Fruit fly (Drosophila melanogaster) whole organism: Measurements from ENCODE around the gene CG12362.

Source experiments
- CG8478 ChIP-seq: fragments of >200 bp; optimal IDR thresholded peaks from 2 replicates; lab custom pipeline; 2018; ENCODE audit warnings: inconsistent platforms
- EcR ChIP-seq, 2 experiments: fragments of >200 bp; optimal IDR thresholded peaks; 2 replicates each; lab custom pipeline; 2017; ENCODE audit warnings: missing biosample characterization in 2 of 2, missing genetic modification characterization in 2 of 2, missing genetic modification reagents in 2 of 2
- pan ChIP-seq: fragments of >200 bp; optimal IDR thresholded peaks from 2 replicates; lab custom pipeline; 2017
- psq ChIP-seq: fragments of >200 bp; optimal IDR thresholded peaks from 2 replicates; lab custom pipeline; 2017
- usp ChIP-seq: fragments of >200 bp; optimal IDR thresholded peaks from 2 replicates; lab custom pipeline; 2017; ENCODE audit warnings: missing biosample characterization, missing genetic modification characterization, mixed read lengths

DNA sequence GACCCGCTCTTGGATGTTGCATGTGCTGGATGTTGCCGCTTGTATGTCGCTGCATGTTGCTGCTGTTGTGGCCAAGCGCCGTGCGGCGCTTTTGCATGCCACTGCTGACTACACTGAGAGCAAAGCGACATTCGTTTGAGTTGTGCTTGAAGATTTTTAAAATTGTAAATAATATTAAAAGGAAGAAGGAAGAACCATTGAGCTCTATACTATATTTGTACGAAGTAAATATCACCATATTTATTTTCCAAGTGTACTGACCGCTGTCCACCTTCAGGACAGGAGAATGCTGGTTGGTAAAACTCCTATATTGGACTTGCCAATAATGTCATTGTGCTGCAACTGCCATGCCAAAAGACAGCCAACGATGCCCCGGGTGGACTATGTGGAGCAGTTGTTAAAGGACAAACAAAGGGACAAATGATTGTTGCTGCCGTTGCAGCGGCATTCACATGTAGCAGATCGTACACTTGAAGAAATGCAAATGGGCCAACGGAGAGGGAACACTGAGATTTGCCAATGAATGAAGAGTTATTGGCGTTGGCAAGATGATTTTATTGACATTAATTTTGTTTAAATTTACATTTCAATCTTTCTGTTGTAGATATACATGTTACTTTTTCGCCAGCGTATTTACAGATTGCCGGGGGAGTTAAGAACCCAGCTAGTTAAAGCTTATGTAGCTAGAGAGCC, 25.2 kb upstream of the CG12362 start:
- no peak for TF ChIP-seq psq
- no peak for TF ChIP-seq CG8478 (lab: Kevin White, UChicago)
- peak in 1 of 2 experiments; percentile 14 for TF ChIP-seq EcR (GFP tag; optimal IDR thresholded peaks at IDR 0.05; lab: Kevin White, UChicago)
- TF ChIP-seq pan (lab: Kevin White, UChicago) = no peak
- no peak for TF ChIP-seq usp (GFP tag; lab: Kevin White, UChicago)
